Worm (Caenorhabditis elegans) whole organism, L4/young adult: ENCODE measurements around the gene srw-39.

Experiments
- dao-5 ChIP-seq: sonication (generic microtip); optimal IDR thresholded peaks from 2 replicates; lab custom pipeline; 2016; ENCODE audit warnings: missing genotype, missing genetic modification characterization, moderate library complexity, missing compliant biosample characterization
- him-1 ChIP-seq: sonication (generic microtip); optimal IDR thresholded peaks from 2 replicates; lab custom pipeline; 2016; ENCODE audit warnings: missing genotype, missing genetic modification reagents, missing genetic modification characterization, missing compliant biosample characterization

DNA sequence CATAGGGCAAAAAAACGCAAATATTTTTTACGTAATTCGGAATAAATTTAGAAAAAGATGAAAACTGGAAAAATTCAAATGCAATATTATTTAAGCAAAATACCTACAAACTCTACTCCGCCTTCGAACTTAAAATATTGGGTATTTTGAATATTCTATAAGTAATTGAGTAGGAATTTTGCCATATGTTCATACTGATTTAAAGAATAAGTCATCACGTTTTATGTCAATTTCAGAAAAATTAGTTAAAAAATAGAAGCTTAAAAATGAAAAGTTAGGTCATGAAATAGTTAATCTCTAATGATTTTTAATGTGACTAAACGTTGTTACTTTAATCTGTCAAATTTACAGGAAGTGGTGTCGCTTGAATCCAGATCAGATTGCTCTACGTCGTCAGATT, 20.4 kb downstream of the srw-39 start, which contains the start of gene F19B2.7:
- TF ChIP-seq him-1 (tag; lab: Kevin White, UChicago) = no peak
- no peak for TF ChIP-seq dao-5
